Worm (Caenorhabditis elegans): Measurements from ENCODE around the gene M01D1.12.

The M01D1.12 gene

ce11 chrII:1026670-1027069, at the start of gene M01D1.12:
M01D1.12 (plus strand) TSS chrII:1026970.
- TF ChIP-seq lin-29 (GFP tag; IDR thresholded peaks at IDR 0.05) (no peak), aha-1 (tag) (no peak), nhr-48 (tag; optimal IDR thresholded peaks at IDR 0.05) (no peak), snpc-4 (tag; optimal IDR thresholded peaks at IDR 0.05) (no peak), madf-5 (GFP tag; IDR thresholded peaks at IDR 0.05) (no peak), nhr-6 (tag; optimal IDR thresholded peaks at IDR 0.05) (no peak), pqm-1 (tag; optimal IDR thresholded peaks at IDR 0.05) (no peak), mxl-2 (GFP tag; conservative IDR thresholded peaks at IDR 0.05) (no peak), dve-1 (tag; optimal IDR thresholded peaks at IDR 0.05; ENCODE audit: insufficient read depth) (no peak), daf-12 (tag; optimal IDR thresholded peaks at IDR 0.05) (no peak), lin-13 (GFP tag; optimal IDR thresholded peaks at IDR 0.05) (no peak), attf-4 (tag; optimal IDR thresholded peaks at IDR 0.05) (no peak), dpl-1 (GFP tag; optimal IDR thresholded peaks at IDR 0.05) (no peak)

ce11 chrII:977130-977529, 49.6 kb upstream of the M01D1.12 start:
- TF ChIP-seq vab-7 (GFP tag; IDR thresholded peaks at IDR 0.05), result peak; percentile 68
- 0 out of 2 replicates have a peak, but pooled peaks have one; percentile 31 for TF ChIP-seq Y48G9A.11 (GFP tag; IDR thresholded peaks at IDR 0.05)
- 0 out of 2 replicates have a peak, but pooled peaks have one; percentile 51 for TF ChIP-seq ZK337.2 (GFP tag; IDR thresholded peaks at IDR 0.05)
- 0 out of 2 replicates have a peak, but pooled peaks have one; percentile 22 for TF ChIP-seq madf-9 (GFP tag; conservative IDR thresholded peaks at IDR 0.05)
- peak; percentile 64 for TF ChIP-seq snpc-1.2 (GFP tag; IDR thresholded peaks at IDR 0.05)
- TF ChIP-seq dmd-8 (GFP tag; IDR thresholded peaks at IDR 0.05), result peak; percentile 66; the same call in 1 of the 2 replicates
- 0 out of 2 replicates have a peak, but pooled peaks have one; percentile 29 for TF ChIP-seq nhr-41 (GFP tag; IDR thresholded peaks at IDR 0.05)
- TF ChIP-seq egl-43 (GFP tag; IDR thresholded peaks at IDR 0.05), result peak; percentile 74; the same call in 1 of the 2 replicates
- peak; percentile 80 for TF ChIP-seq D1046.2 (GFP tag; IDR thresholded peaks at IDR 0.05)
- peak; percentile 75; the same call in 1 of the 2 replicates for TF ChIP-seq lin-1 (GFP tag; IDR thresholded peaks at IDR 0.05)
- TF ChIP-seq lim-7 (GFP tag; IDR thresholded peaks at IDR 0.05), result peak; percentile 78
- 0 out of 4 replicates have a peak, but pooled peaks of 1 of the 2 experiments have one; percentile 68 for TF ChIP-seq madf-5 (GFP tag; IDR thresholded peaks at IDR 0.05)
- peak; percentile 68; the same call in 1 of the 2 replicates for TF ChIP-seq F26F4.8 (GFP tag; conservative IDR thresholded peaks at IDR 0.05)
- TF ChIP-seq ctbp-1 (GFP tag; IDR thresholded peaks at IDR 0.05), result peak; percentile 69
- 0 out of 2 replicates have a peak, but pooled peaks have one; percentile 18 for TF ChIP-seq tra-1 (GFP tag; IDR thresholded peaks at IDR 0.05)
- TF ChIP-seq dmd-6 (GFP tag; IDR thresholded peaks at IDR 0.05), result peak; percentile 39

- no peak for TF ChIP-seq dpl-1 (GFP tag; optimal IDR thresholded peaks at IDR 0.05)
- TF ChIP-seq lin-29 (GFP tag; IDR thresholded peaks at IDR 0.05), result no peak
- no peak for TF ChIP-seq mxl-2 (GFP tag; conservative IDR thresholded peaks at IDR 0.05)
- no peak for TF ChIP-seq ZK546.5 (tag; optimal IDR thresholded peaks at IDR 0.05)
- TF ChIP-seq T26A8.4 (GFP tag; IDR thresholded peaks at IDR 0.05), result no peak
- no peak for TF ChIP-seq mdt-29 (GFP tag; IDR thresholded peaks at IDR 0.05)
- TF ChIP-seq ceh-44 (GFP tag; IDR thresholded peaks at IDR 0.05), result no peak
- TF ChIP-seq egl-27 (tag; optimal IDR thresholded peaks at IDR 0.05), result no peak
- no peak for TF ChIP-seq aha-1 (tag)
- no peak for TF ChIP-seq unc-130 (GFP tag; optimal IDR thresholded peaks at IDR 0.05)
- no peak for TF ChIP-seq ces-1 (GFP tag; optimal IDR thresholded peaks at IDR 0.05)
- TF ChIP-seq nhr-42 (GFP tag; IDR thresholded peaks at IDR 0.05), result no peak
- no peak for TF ChIP-seq dmd-6 (GFP tag; IDR thresholded peaks at IDR 0.05)
These were observed 47.6 kb upstream of the M01D1.12 start, which contains the start of the genes fbxc-17 and fbxc-15 for ce11 chrII:979135-979534. fbxc-17 (minus strand) TSS chrII:979235. fbxc-15 (plus strand) TSS chrII:979423.

DNA sequence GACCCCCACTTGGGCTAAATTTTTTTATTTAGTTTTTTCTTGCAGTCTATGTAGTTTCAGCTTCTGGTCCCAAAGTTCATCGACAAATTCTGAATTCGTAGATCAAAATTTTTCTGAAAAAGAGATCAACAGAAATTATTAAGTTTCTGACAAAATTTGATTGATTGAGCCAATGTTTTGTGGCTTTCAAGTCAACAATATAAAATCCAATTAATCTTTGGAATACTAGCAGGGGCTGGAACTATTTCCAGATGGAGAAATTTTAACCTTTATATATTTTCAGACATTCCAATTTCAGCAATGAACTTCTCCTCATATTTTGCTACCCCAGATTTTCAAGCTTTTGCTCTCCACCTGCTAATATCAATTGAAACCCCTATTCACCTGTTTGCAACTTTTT, 43.9 kb upstream of the M01D1.12 start, which contains the start of gene srh-274:
Gene srh-274, plus strand, starts transcription at position 301 of the 400 bp plus-strand sequence.
- TF ChIP-seq F10B5.3 (tag; optimal IDR thresholded peaks at IDR 0.05) (no peak), aha-1 (tag) (peak; percentile 45)

Measured in whole organism, L4 larva.